Worm (Caenorhabditis elegans) whole organism, young adult: ENCODE measurements around the gene srd-7.

Source experiments
- C17E4.6 ChIP-seq: fragments of 200-800 bp; sonication (Bioruptor generic); IDR thresholded peaks from 2 replicates; pipeline ENCODE4 v1.3.6; 2022; ENCODE audit warnings: missing genetic modification reagents, missing genetic modification characterization, missing compliant biosample characterization
- F39B2.1 ChIP-seq: fragments of 200-800 bp; sonication (Bioruptor generic); IDR thresholded peaks from 2 replicates; pipeline ENCODE4 v1.3.6; 2022; ENCODE audit warnings: missing genetic modification reagents, missing genetic modification characterization, missing compliant biosample characterization
- F52B5.7 ChIP-seq: sonication (generic microtip); optimal IDR thresholded peaks from 2 replicates; lab custom pipeline; 2016; ENCODE audit warnings: mild to moderate bottlenecking, missing genetic modification characterization, missing compliant biosample characterization
- ama-1 ChIP-seq, 3 experiments: fragments of 150-350 bp in 1 of 3; sonication (generic microtip) in 2 of 3; optimal IDR thresholded peaks; 2 replicates each; lab custom pipeline; 2014 to 2018; ENCODE audit warnings: missing biosample characterization in 2 of 3, missing genetic modification characterization in 2 of 3, missing genetic modification reagents in 2 of 3
- atf-7 ChIP-seq: sonication (generic microtip); optimal IDR thresholded peaks from 2 replicates; lab custom pipeline; 2017; ENCODE audit warnings: mild to moderate bottlenecking, missing genetic modification characterization, missing compliant biosample characterization
- ceh-58 ChIP-seq: fragments of 200-800 bp; sonication (Bioruptor generic); IDR thresholded peaks from 2 replicates; pipeline ENCODE4 v1.3.6; 2022; ENCODE audit warnings: missing genetic modification characterization, missing compliant biosample characterization
- lin-26 ChIP-seq: fragments of 200-800 bp; sonication (Bioruptor generic); IDR thresholded peaks from 2 replicates; pipeline ENCODE4 v1.3.6; 2022; ENCODE audit warnings: missing genetic modification reagents, missing genetic modification characterization, missing compliant biosample characterization
- nhr-80 ChIP-seq: sonication (generic microtip); optimal IDR thresholded peaks from 2 replicates; lab custom pipeline; 2016; ENCODE audit warnings: missing genetic modification characterization, missing compliant biosample characterization
- unc-62 ChIP-seq: fragments of 150-350 bp; optimal IDR thresholded peaks from 2 replicates; lab custom pipeline; 2014; ENCODE audit warnings: missing biosample characterization, missing genetic modification reagents, missing genetic modification characterization
- ztf-18 ChIP-seq: sonication (generic microtip); optimal IDR thresholded peaks from 2 replicates; lab custom pipeline; 2016; ENCODE audit warnings: missing genotype, mild to moderate bottlenecking, missing genetic modification characterization, missing compliant biosample characterization

DNA sequence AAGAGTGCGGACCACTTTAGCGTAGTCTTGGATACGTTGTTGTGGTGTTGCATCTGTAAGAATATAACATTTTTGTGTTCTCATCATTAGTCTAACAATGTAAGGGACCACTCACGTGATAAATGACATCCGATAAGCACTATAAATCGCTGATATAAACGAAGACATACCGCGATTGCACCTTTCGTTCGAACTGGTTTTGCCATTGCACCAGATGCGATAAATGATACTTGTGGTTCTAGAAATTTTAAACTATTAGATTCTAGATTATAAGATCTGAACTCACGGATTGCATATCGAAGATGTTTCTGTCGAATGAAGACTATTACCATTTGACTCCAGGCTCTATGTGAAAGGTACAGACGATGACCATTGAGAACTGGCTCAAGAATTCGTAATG lies 15.3 kb downstream of the srd-7 start:
- no peak for TF ChIP-seq ceh-58 (GFP tag; lab: Robert Waterston, UW)
- TF ChIP-seq F52B5.7 (tag; lab: Kevin White, UChicago) = no peak
- TF ChIP-seq lin-26 (GFP tag; lab: Robert Waterston, UW) = no peak
- no peak for TF ChIP-seq ama-1 (optimal IDR thresholded peaks at IDR 0.05; lab: Kevin White, UChicago)
- TF ChIP-seq ama-1 (GFP tag; optimal IDR thresholded peaks at IDR 0.05; lab: Kevin White, UChicago) = no peak
- no peak for TF ChIP-seq C17E4.6
- TF ChIP-seq atf-7 (tag; lab: Kevin White, UChicago) = no peak
- TF ChIP-seq nhr-80 (tag; lab: Kevin White, UChicago) = no peak
- no peak for TF ChIP-seq unc-62 (GFP tag; lab: Kevin White, UChicago)
- TF ChIP-seq F39B2.1 (GFP tag; lab: Robert Waterston, UW) = no peak
- TF ChIP-seq ztf-18 (tag; lab: Kevin White, UChicago) = no peak
